Worm (Caenorhabditis elegans): ENCODE measurements around the gene ncx-3.

ce11 chrIV:10668561-10668960 lies 47.9 kb upstream of the ncx-3 start:
- TF ChIP-seq che-1 (tag; optimal IDR thresholded peaks at IDR 0.05) (no peak), mec-3 (tag; optimal IDR thresholded peaks at IDR 0.05; ENCODE audit: borderline replicate concordance) (no peak)

All from whole organism, late embryonic.